Worm (Caenorhabditis elegans) whole organism, L4 larva: ENCODE data around the gene sma-6.

Experiments
- Y48G9A.11 ChIP-seq: fragments of 200-800 bp; sonication (Bioruptor generic); IDR thresholded peaks from 2 replicates; pipeline ENCODE4 v1.3.6; 2022; ENCODE audit warnings: missing genetic modification reagents, missing genetic modification characterization, missing compliant biosample characterization
- ZK546.5 ChIP-seq, 2 experiments: sonication (generic microtip); optimal IDR thresholded peaks; 2 replicates each; lab custom pipeline; 2017; ENCODE audit warnings: missing biosample characterization in 2 of 2, missing genetic modification characterization in 2 of 2
- nhr-28 ChIP-seq: fragments of 150-350 bp; optimal IDR thresholded peaks from 2 replicates; lab custom pipeline; 2014; ENCODE audit warnings: missing biosample characterization, missing genetic modification characterization

DNA sequence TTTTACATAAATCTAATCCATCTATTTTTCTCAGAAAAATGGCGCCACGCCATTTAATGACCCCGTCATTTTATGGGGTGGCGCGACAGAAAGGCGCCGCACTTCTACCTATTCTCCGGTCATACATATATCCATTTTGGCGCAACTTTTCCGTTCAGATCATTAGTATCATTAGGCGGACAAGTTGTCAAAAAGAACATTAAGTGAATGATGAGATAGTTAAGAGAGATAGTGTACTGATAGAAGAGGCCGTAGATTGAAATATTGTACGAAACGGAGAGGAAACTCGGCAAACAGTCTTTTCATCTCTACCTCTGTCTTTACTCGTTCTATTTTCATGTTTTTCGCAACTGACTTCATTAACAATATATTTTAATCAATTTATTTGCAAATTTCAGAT is at the start of gene sma-6:
- no peak for TF ChIP-seq Y48G9A.11
- TF ChIP-seq ZK546.5 (tag; optimal IDR thresholded peaks at IDR 0.05; lab: Kevin White, UChicago): no peak
- TF ChIP-seq nhr-28 (tag; lab: Kevin White, UChicago): peak; percentile 24
